Worm (Caenorhabditis elegans): Measurements from ENCODE around the gene aat-6.

aat-6 gene

DNA sequence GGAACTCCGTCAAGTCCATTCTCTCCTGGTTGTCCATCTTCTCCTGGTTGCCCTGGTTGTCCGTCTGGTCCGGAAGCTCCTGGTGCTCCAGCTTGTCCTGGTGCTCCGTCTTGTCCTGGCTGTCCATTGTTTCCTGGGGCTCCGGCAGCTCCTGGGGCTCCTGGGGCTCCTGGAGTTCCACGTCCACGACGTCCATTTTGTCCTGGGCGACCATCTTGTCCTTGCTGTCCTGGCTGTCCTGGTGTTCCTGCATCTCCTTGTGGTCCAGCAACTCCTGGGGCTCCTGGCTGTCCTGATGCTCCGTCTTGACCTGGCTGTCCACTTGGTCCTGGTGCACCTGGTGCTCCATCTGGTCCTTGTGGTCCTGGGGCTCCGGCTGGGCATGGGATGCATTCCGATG, 21.1 kb downstream of the aat-6 start:
- TF ChIP-seq tbp1 (GFP tag; optimal IDR thresholded peaks at IDR 0.05) (no peak), Y53G8AR.9 (GFP tag; conservative IDR thresholded peaks at IDR 0.05) (no peak), aptf-2 (GFP tag; conservative IDR thresholded peaks at IDR 0.05) (no peak), egrh-3 (GFP tag; IDR thresholded peaks at IDR 0.05) (peak; percentile 81), snpc-1.1 (tag; optimal IDR thresholded peaks at IDR 0.05; ENCODE audit: insufficient read depth) (no peak), zfh-2 (GFP tag; conservative IDR thresholded peaks at IDR 0.05) (peak; percentile 93), xnd-1 (tag; optimal IDR thresholded peaks at IDR 0.05) (no peak), egl-44 (GFP tag; IDR thresholded peaks at IDR 0.05) (no peak), egl-18 (GFP tag; IDR thresholded peaks at IDR 0.05) (no peak), him-1 (tag; optimal IDR thresholded peaks at IDR 0.05) (no peak), rcor-1 (GFP tag; IDR thresholded peaks at IDR 0.05) (no peak), ets-4 (GFP tag; optimal IDR thresholded peaks at IDR 0.05) (no peak), B0035.1 (tag; optimal IDR thresholded peaks at IDR 0.05) (no peak), dpff-1 (tag; optimal IDR thresholded peaks at IDR 0.05) (no peak), K12H6.12 (tag; optimal IDR thresholded peaks at IDR 0.05) (no peak), B0019.2 (GFP tag; conservative IDR thresholded peaks at IDR 0.05) (no peak), mxl-1 (tag; optimal IDR thresholded peaks at IDR 0.05) (no peak)

DNA sequence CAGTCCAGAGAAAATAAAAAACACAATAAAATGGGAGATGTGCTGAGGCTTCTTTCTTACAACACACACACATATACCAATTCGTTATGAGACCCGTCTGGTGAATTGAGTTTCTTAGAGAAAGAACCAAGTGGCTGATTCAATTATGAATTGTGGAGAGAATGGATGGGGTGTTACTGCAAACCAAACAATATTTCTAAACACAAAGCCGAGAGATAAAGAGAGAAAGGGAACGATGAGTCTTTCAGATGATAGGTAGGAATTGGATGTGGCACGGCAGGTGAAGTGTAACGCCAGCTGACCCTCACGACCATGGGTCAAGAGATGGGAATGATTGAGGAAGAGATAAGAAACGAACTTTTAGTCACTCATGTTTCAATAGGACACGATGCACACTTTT, 24.2 kb downstream of the aat-6 start, which contains the start of gene mig-17:
Gene mig-17 (plus strand): TSS at position 389 of the 400 bp plus-strand sequence.
- TF ChIP-seq madf-8 (GFP tag; conservative IDR thresholded peaks at IDR 0.05) (no peak), ZK185.1 (tag; optimal IDR thresholded peaks at IDR 0.05; ENCODE audit: poor library complexity, severe bottlenecking) (no peak), dpff-1 (tag; optimal IDR thresholded peaks at IDR 0.05) (no peak), hrde-1 (tag; optimal IDR thresholded peaks at IDR 0.05; ENCODE audit: borderline replicate concordance) (no peak), gei-17 (GFP tag; optimal IDR thresholded peaks at IDR 0.05) (no peak), zim-3 (tag; optimal IDR thresholded peaks at IDR 0.05) (no peak), B0019.2 (GFP tag; conservative IDR thresholded peaks at IDR 0.05) (no peak), mel-28 (tag; optimal IDR thresholded peaks at IDR 0.05; ENCODE audit: borderline replicate concordance) (no peak)

DNA sequence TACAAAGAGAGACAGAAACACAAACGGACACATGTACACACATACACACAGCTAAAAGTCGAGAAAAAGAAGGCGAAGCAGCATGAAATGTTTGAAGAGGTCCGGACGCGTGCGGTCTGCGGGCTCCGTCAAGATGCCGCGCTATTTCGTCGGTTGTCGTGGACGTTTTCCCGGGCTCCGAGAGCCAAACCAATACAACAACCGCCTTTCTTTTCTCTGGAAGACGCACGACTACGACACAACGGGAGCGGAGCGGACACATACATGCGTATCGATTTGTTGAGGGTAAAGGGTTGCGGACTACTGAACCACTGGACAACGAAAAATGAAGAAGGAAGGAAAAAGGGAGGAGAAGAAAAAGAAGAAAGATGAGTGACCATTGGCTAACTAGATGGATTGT, 25.1 kb downstream of the aat-6 start:
- TF ChIP-seq zfh-2 (GFP tag; conservative IDR thresholded peaks at IDR 0.05), result peak; percentile 82
- TF ChIP-seq lin-35 (GFP tag; optimal IDR thresholded peaks at IDR 0.05), result no peak
- TF ChIP-seq pbrm-1 (GFP tag; IDR thresholded peaks at IDR 0.05), result no peak
- TF ChIP-seq cebp-2 (GFP tag; IDR thresholded peaks at IDR 0.05), result 0 out of 2 replicates have a peak, but pooled peaks have one; percentile 37
- no peak for TF ChIP-seq nhr-120 (GFP tag; IDR thresholded peaks at IDR 0.05)
- no peak for TF ChIP-seq hmg-1.2 (GFP tag; IDR thresholded peaks at IDR 0.05)
- no peak for TF ChIP-seq pha-4 (tag; optimal IDR thresholded peaks at IDR 0.05)
- peak; percentile 33 for TF ChIP-seq madf-10 (tag; optimal IDR thresholded peaks at IDR 0.05)

DNA sequence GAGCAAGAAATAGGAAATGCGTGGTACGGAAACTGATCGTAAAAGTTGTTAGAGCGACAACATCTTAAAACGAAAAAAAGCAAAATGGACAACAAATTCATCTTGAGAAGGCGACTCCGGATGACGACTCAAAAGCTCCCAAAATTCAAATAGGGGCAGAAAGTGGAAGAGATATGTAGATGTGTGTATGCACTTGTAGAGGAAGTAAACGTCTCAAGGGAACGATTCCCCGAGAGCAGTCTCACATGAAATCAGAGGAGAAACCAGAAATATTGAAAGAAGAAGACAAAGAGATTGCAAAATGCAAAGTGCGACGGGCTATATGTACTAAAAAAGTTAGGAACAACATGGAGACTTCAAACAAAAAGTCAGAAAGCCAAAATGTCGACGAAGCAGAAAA, 27.0 kb downstream of the aat-6 start, which contains the start of gene F57B7.2:
Gene F57B7.2 (minus strand): TSS at position 101 of the 400 bp plus-strand sequence.
- no peak for TF ChIP-seq nfya-2 (GFP tag; IDR thresholded peaks at IDR 0.05)
- no peak for TF ChIP-seq mes-4 (tag; optimal IDR thresholded peaks at IDR 0.05)
- no peak for TF ChIP-seq efl-1 (GFP tag; optimal IDR thresholded peaks at IDR 0.05)
- no peak for TF ChIP-seq nfya-1 (tag; optimal IDR thresholded peaks at IDR 0.05; ENCODE audit: borderline replicate concordance, insufficient read depth)
- no peak for TF ChIP-seq ekl-4 (GFP tag; IDR thresholded peaks at IDR 0.05)
- no peak for TF ChIP-seq dpff-1 (tag; optimal IDR thresholded peaks at IDR 0.05)
- TF ChIP-seq attf-6 (GFP tag; IDR thresholded peaks at IDR 0.05), result no peak
- no peak for TF ChIP-seq ceh-91 (GFP tag; IDR thresholded peaks at IDR 0.05)
- TF ChIP-seq T26A5.8 (tag; optimal IDR thresholded peaks at IDR 0.05), result no peak

Measured in whole organism, young adult.